Worm (Caenorhabditis elegans) whole organism, L1 larva: ENCODE results near the gene C29F7.3.

Experiments used
- C16A3.4 ChIP-seq: fragments of 150-350 bp; optimal IDR thresholded peaks from 2 replicates; lab custom pipeline; 2014; ENCODE audit warnings: missing biosample characterization, missing genetic modification characterization
- C34B4.2 ChIP-seq: sonication (generic microtip); optimal IDR thresholded peaks from 2 replicates; lab custom pipeline; 2017; ENCODE audit warnings: mild to moderate bottlenecking, missing genetic modification characterization, missing compliant biosample characterization
- blmp-1 ChIP-seq: fragments of 150-350 bp; optimal IDR thresholded peaks from 2 replicates; lab custom pipeline; 2014; ENCODE audit warnings: missing biosample characterization, missing genetic modification characterization
- ceh-82 ChIP-seq, 3 experiments: fragments of 150-350 bp in 1 of 3; sonication (generic microtip) in 2 of 3; optimal IDR thresholded peaks; 2 replicates each; lab custom pipeline; 2014 to 2017; ENCODE audit warnings: missing biosample characterization in 3 of 3, missing genetic modification characterization in 3 of 3
- dpl-1 ChIP-seq, 3 experiments: fragments of 150-350 bp in 2 of 3; sonication (generic microtip) in 1 of 3; optimal IDR thresholded peaks; 2 replicates each; lab custom pipeline; 2014 to 2017; ENCODE audit warnings: missing biosample characterization in 3 of 3, missing genetic modification characterization in 3 of 3, missing genetic modification reagents in 3 of 3
- efl-1 ChIP-seq, 4 experiments: fragments of 150-350 bp; optimal IDR thresholded peaks in 3 of 4; peaks in 1 of 4; 1 replicate in 1 of 4; 2 replicates in 3 of 4; lab custom pipeline; 2014; ENCODE audit warnings: missing biosample characterization in 2 of 4, missing genetic modification characterization in 2 of 4, missing genetic modification reagents in 2 of 4
- elt-2 ChIP-seq: sonication (generic microtip); optimal IDR thresholded peaks from 2 replicates; lab custom pipeline; 2016; ENCODE audit warnings: missing genetic modification characterization, mild to moderate bottlenecking, inconsistent platforms, missing compliant biosample characterization, missing genetic modification reagents
- elt-3 ChIP-seq, 6 experiments: fragments of 150-350 bp in 1 of 6; sonication (generic microtip); optimal IDR thresholded peaks; 2 replicates each; lab custom pipeline; 2017 to 2018; ENCODE audit warnings: missing biosample characterization in 6 of 6, missing genetic modification characterization in 6 of 6, inconsistent platforms in 1 of 6
- fkh-4 ChIP-seq: sonication (generic microtip); optimal IDR thresholded peaks from 2 replicates; lab custom pipeline; 2016; ENCODE audit warnings: missing compliant biosample characterization, missing genetic modification characterization, borderline replicate concordance
- fkh-8 ChIP-seq: sonication (generic microtip); optimal IDR thresholded peaks from 2 replicates; lab custom pipeline; 2016; ENCODE audit warnings: mild to moderate bottlenecking, missing genetic modification characterization, missing compliant biosample characterization
- grh-1 ChIP-seq: fragments of 200-800 bp; sonication (Bioruptor generic); IDR thresholded peaks from 2 replicates; pipeline ENCODE4 v1.3.6; 2022; ENCODE audit warnings: missing genetic modification reagents, missing genetic modification characterization, missing compliant biosample characterization
- lin-14 ChIP-seq: fragments of 200-800 bp; sonication (Bioruptor generic); optimal IDR thresholded peaks from 2 replicates; lab custom pipeline; 2018; ENCODE audit warnings: mild to moderate bottlenecking, missing genetic modification characterization, moderate library complexity, missing compliant biosample characterization
- mef-2 ChIP-seq: fragments of 150-350 bp; optimal IDR thresholded peaks from 2 replicates; lab custom pipeline; 2014; ENCODE audit warnings: missing biosample characterization, missing genetic modification characterization
- mep-1 ChIP-seq: fragments of 150-350 bp; optimal IDR thresholded peaks from 2 replicates; lab custom pipeline; 2014; ENCODE audit warnings: missing biosample characterization, missing genetic modification characterization
- nhr-19 ChIP-seq: fragments of 200-800 bp; sonication (Bioruptor generic); conservative IDR thresholded peaks from 2 replicates; pipeline ENCODE4 v1.3.6; 2022; ENCODE audit warnings: missing genetic modification characterization, missing compliant biosample characterization
- nhr-20 ChIP-seq: sonication (generic microtip); optimal IDR thresholded peaks from 2 replicates; lab custom pipeline; 2016; ENCODE audit warnings: mild to moderate bottlenecking, missing genetic modification characterization, missing compliant biosample characterization
- nhr-28 ChIP-seq: fragments of 150-350 bp; optimal IDR thresholded peaks from 2 replicates; lab custom pipeline; 2014; ENCODE audit warnings: missing biosample characterization, missing genetic modification characterization
- nhr-71 ChIP-seq: sonication (generic microtip); optimal IDR thresholded peaks from 2 replicates; lab custom pipeline; 2016; ENCODE audit warnings: mild to moderate bottlenecking, missing genetic modification characterization, moderate library complexity, missing compliant biosample characterization
- nhr-76 ChIP-seq: sonication (generic microtip); optimal IDR thresholded peaks from 2 replicates; lab custom pipeline; 2017; ENCODE audit warnings: missing biosample characterization, missing genetic modification characterization
- nhr-77 ChIP-seq: fragments of 150-350 bp; optimal IDR thresholded peaks from 2 replicates; lab custom pipeline; 2014; ENCODE audit warnings: missing biosample characterization, missing genetic modification characterization
- nhr-85 ChIP-seq: sonication (generic microtip); peaks from one replicate; lab custom pipeline; 2016; ENCODE audit warnings: missing genetic modification characterization, inconsistent platforms, missing compliant biosample characterization
- pag-3 ChIP-seq: sonication (generic microtip); optimal IDR thresholded peaks from 2 replicates; lab custom pipeline; 2017; ENCODE audit warnings: missing genetic modification characterization, mild to moderate bottlenecking, missing compliant biosample characterization, antibody characterized with exemption, borderline replicate concordance; ENCODE audit not compliant: insufficient read depth
- pax-3 ChIP-seq: fragments of 200-800 bp; sonication (Bioruptor generic); optimal IDR thresholded peaks from 2 replicates; lab custom pipeline; 2018; ENCODE audit warnings: mild to moderate bottlenecking, missing genetic modification characterization, moderate library complexity, missing compliant biosample characterization
- snu-23 ChIP-seq: sonication (generic microtip); optimal IDR thresholded peaks from 2 replicates; lab custom pipeline; 2016; ENCODE audit warnings: missing genetic modification characterization, missing compliant biosample characterization
- sup-37 ChIP-seq: fragments of 200-800 bp; sonication (Bioruptor generic); optimal IDR thresholded peaks from 2 replicates; lab custom pipeline; 2018; ENCODE audit warnings: mild to moderate bottlenecking, missing genetic modification characterization, missing compliant biosample characterization
- tbx-2 ChIP-seq: sonication (generic microtip); optimal IDR thresholded peaks from 2 replicates; lab custom pipeline; 2016; ENCODE audit warnings: missing genetic modification characterization, missing compliant biosample characterization
- unc-130 ChIP-seq: fragments of 150-350 bp; optimal IDR thresholded peaks from 2 replicates; lab custom pipeline; 2017; ENCODE audit warnings: missing biosample characterization, missing genetic modification characterization, inconsistent platforms
- unc-30 ChIP-seq: sonication (generic microtip); optimal IDR thresholded peaks from 2 replicates; lab custom pipeline; 2017; ENCODE audit warnings: missing biosample characterization, missing genetic modification characterization
- unc-98 ChIP-seq: fragments of 200-800 bp; sonication (Bioruptor generic); IDR thresholded peaks from 2 replicates; pipeline ENCODE4 v1.3.6; 2022; ENCODE audit warnings: missing genetic modification characterization, missing compliant biosample characterization
- zag-1 ChIP-seq: fragments of 150-350 bp; optimal IDR thresholded peaks from 2 replicates; lab custom pipeline; 2014; ENCODE audit warnings: missing biosample characterization, missing genetic modification characterization
- ztf-11 ChIP-seq, 2 experiments: sonication (generic microtip); optimal IDR thresholded peaks; 2 replicates each; lab custom pipeline; 2016 to 2017; ENCODE audit warnings: missing genetic modification characterization in 2 of 2, missing biosample characterization in 1 of 2, missing compliant biosample characterization in 1 of 2

The C29F7.3 gene

DNA sequence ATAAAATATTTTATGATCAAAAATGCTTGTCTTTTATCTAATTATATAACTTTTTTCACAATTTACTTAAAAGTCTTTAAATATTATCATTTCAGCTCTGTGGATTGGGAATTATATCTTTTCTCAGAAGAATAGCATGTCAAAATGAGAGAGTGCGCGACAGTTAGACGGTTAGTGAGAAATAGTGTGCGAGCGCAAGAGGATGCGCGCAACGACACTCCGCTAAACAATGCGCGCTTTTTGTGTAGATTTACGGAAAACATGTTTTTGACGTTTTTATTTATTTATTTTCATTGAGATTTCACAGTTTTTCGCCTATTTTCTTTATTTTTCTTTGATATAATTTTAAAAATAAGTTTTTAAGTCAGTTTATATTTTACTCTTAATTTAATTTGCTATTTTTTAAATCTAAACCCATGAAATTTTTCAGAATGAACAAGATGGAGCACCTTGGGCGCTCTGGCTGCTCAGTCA, 23.1 kb downstream of the C29F7.3 start, which contains the start of gene F02C12.3 (continued):
- peak; percentile 79 for TF ChIP-seq C16A3.4 (tag; lab: Kevin White, UChicago)

DNA sequence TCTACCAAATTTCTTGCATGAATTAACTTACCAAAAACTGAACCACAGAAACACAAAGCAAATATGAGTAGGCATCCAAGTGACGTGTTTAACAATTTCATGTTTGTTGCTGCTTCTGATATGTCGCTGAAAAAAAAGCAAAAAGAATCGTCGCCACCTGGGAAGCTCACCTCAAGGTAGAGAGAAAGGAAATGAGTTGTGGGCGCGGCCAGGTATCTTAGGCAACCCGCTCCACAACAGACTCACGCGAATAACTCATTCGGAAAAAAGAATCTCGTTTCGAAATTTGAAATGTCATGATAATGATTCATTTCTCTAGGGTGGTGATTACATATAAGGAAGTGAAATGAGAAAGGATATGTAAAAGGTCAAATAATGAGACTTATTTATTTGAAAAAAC, 24.8 kb downstream of the C29F7.3 start, which contains the start of gene irld-2:
Gene irld-2, minus strand, starts transcription at position 101 of the 400 bp plus-strand sequence.
- TF ChIP-seq C16A3.4 (tag; lab: Kevin White, UChicago) (no peak), nhr-19 (GFP tag; lab: Robert Waterston, UW) (no peak), sup-37 (GFP tag; lab: Kevin White, UChicago) (no peak), elt-2 (no peak), unc-30 (tag; lab: Kevin White, UChicago) (no peak), nhr-76 (tag; lab: Kevin White, UChicago) (no peak), mef-2 (no peak), efl-1 (optimal IDR thresholded peaks at IDR 0.05; lab: Kevin White, UChicago) (no peak), efl-1 (GFP tag; optimal IDR thresholded peaks at IDR 0.05 in 1 of 2; lab: Kevin White, UChicago) (peak in 1 of 2 experiments; percentile 70), pax-3 (tag; lab: Kevin White, UChicago) (no peak), nhr-71 (tag; lab: Kevin White, UChicago) (no peak), fkh-8 (peak; percentile 45), lin-14 (no peak), C34B4.2 (no peak), dpl-1 (GFP tag; optimal IDR thresholded peaks at IDR 0.05; lab: Kevin White, UChicago) (no peak), unc-130 (no peak), ceh-82 (tag; optimal IDR thresholded peaks at IDR 0.05; lab: Kevin White, UChicago) (no peak)

DNA sequence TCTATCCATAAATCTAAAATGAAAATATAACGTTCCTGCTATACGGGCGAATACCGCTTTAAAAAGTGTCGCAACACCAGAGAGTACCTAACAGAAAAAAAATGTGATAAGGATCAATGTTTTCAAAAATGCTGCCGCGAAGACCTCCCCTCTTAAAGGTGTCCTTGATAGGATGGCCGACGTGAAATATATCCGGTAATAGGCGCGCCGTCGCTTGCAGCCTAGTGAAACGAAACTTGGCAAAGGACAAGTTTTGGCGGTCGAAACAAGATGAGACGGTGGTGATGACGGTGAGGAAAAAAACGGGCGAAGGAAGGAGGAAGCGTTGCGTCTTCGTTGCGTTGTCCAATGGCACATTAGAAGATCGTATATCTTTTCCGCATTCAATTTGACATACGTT, 30.9 kb downstream of the C29F7.3 start:
- TF ChIP-seq nhr-20 (tag; lab: Kevin White, UChicago) (peak; percentile 43), blmp-1 (peak; percentile 67), nhr-77 (tag; lab: Kevin White, UChicago) (no peak), snu-23 (peak; percentile 40), elt-3 (tag; optimal IDR thresholded peaks at IDR 0.05; lab: Kevin White, UChicago) (peak in 2 of 6 experiments; percentile 8 to 58), unc-98 (no peak), lin-14 (peak; percentile 77), nhr-85 (tag; lab: Kevin White, UChicago) (peak; percentile 89), pag-3 (peak; percentile 38), grh-1 (GFP tag; lab: Robert Waterston, UW) (peak; percentile 25; the same call in 1 of the 2 replicates), nhr-71 (tag; lab: Kevin White, UChicago) (peak; percentile 22), zag-1 (no peak), mep-1 (tag; lab: Kevin White, UChicago) (peak; percentile 7), nhr-19 (GFP tag; lab: Robert Waterston, UW) (0 out of 2 replicates have a peak, but pooled peaks have one; percentile 28), nhr-28 (tag; lab: Kevin White, UChicago) (no peak), mef-2 (no peak)

DNA sequence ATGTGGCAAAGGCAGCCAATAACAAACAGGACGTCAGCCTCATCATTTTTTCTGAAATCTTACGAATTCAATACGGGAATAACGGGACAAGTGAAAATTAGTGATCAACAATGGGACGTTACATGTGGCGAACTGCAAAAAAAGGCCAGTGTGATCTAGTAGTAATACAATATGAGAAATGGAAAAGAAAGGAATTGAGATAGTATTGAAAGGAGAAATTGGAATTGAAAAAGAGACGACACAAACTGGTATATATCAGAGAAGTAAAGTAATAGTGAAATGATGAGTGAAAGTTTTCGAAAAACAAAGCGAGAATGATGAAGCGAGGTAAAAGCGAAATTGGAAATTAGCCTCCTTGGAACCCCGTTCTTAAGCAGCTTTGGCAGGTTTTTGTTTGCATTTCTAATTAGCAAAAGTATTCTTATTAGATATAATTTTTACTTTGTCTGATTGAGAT, 32.2 kb downstream of the C29F7.3 start, which contains the start of gene C49F8.3:
Gene C49F8.3, minus strand, starts transcription at position 51 of the 457 bp plus-strand sequence.
- peak; percentile 20 for TF ChIP-seq lin-14
- TF ChIP-seq blmp-1: peak; percentile 87
- TF ChIP-seq nhr-71 (tag; lab: Kevin White, UChicago): peak; percentile 21
- peak in 1 of 6 experiments; percentile 1 for TF ChIP-seq elt-3 (tag; optimal IDR thresholded peaks at IDR 0.05; lab: Kevin White, UChicago)
- no peak for TF ChIP-seq tbx-2 (tag; lab: Kevin White, UChicago)
- no peak for TF ChIP-seq fkh-4 (tag; lab: Kevin White, UChicago)
- no peak for TF ChIP-seq ztf-11 (tag; optimal IDR thresholded peaks at IDR 0.05; lab: Kevin White, UChicago)
- TF ChIP-seq, all 84 proteins: peak for 4

DNA sequence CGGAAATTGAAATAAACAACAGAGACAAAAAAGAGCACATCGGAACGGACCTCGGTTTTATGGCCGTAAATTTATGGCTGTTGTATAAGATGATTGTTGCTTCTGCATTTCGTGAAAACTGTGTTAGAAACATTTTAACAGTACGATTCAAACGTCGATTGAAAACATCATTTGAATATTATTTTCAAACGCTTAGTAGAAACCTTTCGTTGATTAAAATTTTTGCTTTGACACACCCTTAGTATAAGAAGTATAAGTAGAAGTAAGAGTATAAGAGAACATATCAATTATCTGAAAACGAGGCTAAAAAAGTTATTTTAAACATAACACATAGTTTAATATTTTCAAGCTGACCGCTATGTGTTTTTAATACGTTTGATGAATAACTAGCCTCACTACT, 35.0 kb downstream of the C29F7.3 start:
- TF ChIP-seq elt-2 (no peak), mep-1 (tag; lab: Kevin White, UChicago) (no peak)
